Worm (Caenorhabditis elegans): ENCODE measurements around the gene tofu-6.

- TF ChIP-seq unc-130 (tag; optimal IDR thresholded peaks at IDR 0.05) (no peak), snpc-4 (tag; optimal IDR thresholded peaks at IDR 0.05) (no peak), nhr-28 (tag; optimal IDR thresholded peaks at IDR 0.05) (no peak), lir-3 (tag; optimal IDR thresholded peaks at IDR 0.05; ENCODE audit: poor library complexity) (no peak), rnt-1 (tag; optimal IDR thresholded peaks at IDR 0.05) (no peak), mdl-1 (tag; optimal IDR thresholded peaks at IDR 0.05) (no peak), lsy-2 (tag; optimal IDR thresholded peaks at IDR 0.05) (no peak), mab-9 (GFP tag; IDR thresholded peaks at IDR 0.05) (no peak), vab-15 (tag; optimal IDR thresholded peaks at IDR 0.05) (no peak), dpl-1 (GFP tag; optimal IDR thresholded peaks at IDR 0.05) (no peak), mef-2 (tag; optimal IDR thresholded peaks at IDR 0.05) (no peak), elt-2 (tag; optimal IDR thresholded peaks at IDR 0.05) (no peak), pag-3 (tag; optimal IDR thresholded peaks at IDR 0.05; ENCODE audit: borderline replicate concordance, insufficient read depth) (no peak), isw-1 (GFP tag; IDR thresholded peaks at IDR 0.05) (no peak)
Observed at ce11 chrII:5416204-5416764, 4.8 kb upstream of the tofu-6 start, which contains the start of gene EEED8.2.

All from whole organism, L1 larva.